In genomic region chrX:16371923-16372322, dm6 we compare ENCODE assay signal across 5 fruit fly cellular contexts.
A peak's percentile ranks its signal among the peaks of the same experiment; 100 is the strongest.
TF ChIP-seq lines count a peak whose summit lies in the region.

No protein-coding gene starts in this region.

- no peak for TF ChIP-seq CTCF in whole organism, embryonic (GFP tag; optimal IDR thresholded peaks at IDR 0.05; lab: Kevin White, UChicago)

TF ChIP-seq in whole organism, adult, 20 proteins besides CTCF, POLR2A, EP300 and RAD21:
- TF ChIP-seq kay (GFP tag; lab: Kevin White, UChicago; ENCODE audit: borderline replicate concordance) = peak; percentile 30
- TF ChIP-seq CG12768 (GFP tag; optimal IDR thresholded peaks at IDR 0.05; lab: Kevin White, UChicago) = no peak

TF ChIP-seq in whole organism, embryonic, 481 proteins besides CTCF, POLR2A, EP300 and RAD21 (continues in another document):
- TF ChIP-seq CG6254 (GFP tag; optimal IDR thresholded peaks at IDR 0.05; lab: Kevin White, UChicago) (no peak), CG7357 (GFP tag; IDR thresholded peaks at IDR 0.05; lab: Robert Waterston, UW) (no peak), CG10462 (GFP tag; optimal IDR thresholded peaks at IDR 0.05; lab: Kevin White, UChicago) (no peak), jigr1 (GFP tag; IDR thresholded peaks at IDR 0.05; lab: Robert Waterston, UW) (no peak), crc (GFP tag; optimal IDR thresholded peaks at IDR 0.05; lab: Kevin White, UChicago) (no peak), Dip2 (GFP tag; IDR thresholded peaks at IDR 0.05; lab: Robert Waterston, UW) (no peak), odd (GFP tag; optimal IDR thresholded peaks at IDR 0.05; lab: Kevin White, UChicago) (no peak), sim (GFP tag; IDR thresholded peaks at IDR 0.05; lab: Robert Waterston, UW) (no peak), CG8924 (tag; optimal IDR thresholded peaks at IDR 0.05; lab: Kevin White, UChicago) (no peak), Doc2 (GFP tag; IDR thresholded peaks at IDR 0.05; lab: Robert Waterston, UW) (no peak), usp (GFP tag; optimal IDR thresholded peaks at IDR 0.05; lab: Kevin White, UChicago) (no peak), CG4282 (GFP tag; optimal IDR thresholded peaks at IDR 0.05; lab: Kevin White, UChicago) (no peak), CG10979 (tag; optimal IDR thresholded peaks at IDR 0.05; lab: Kevin White, UChicago) (peak; percentile 10), vnd (GFP tag; IDR thresholded peaks at IDR 0.05; lab: Robert Waterston, UW; ENCODE audit: partially characterized antibody) (no peak), Asciz (GFP tag; optimal IDR thresholded peaks at IDR 0.05; lab: Kevin White, UChicago) (no peak), CG7556 (GFP tag; optimal IDR thresholded peaks at IDR 0.05; lab: Kevin White, UChicago) (no peak), lilli (GFP tag; optimal IDR thresholded peaks at IDR 0.05; lab: Kevin White, UChicago) (peak; percentile 13), kay (GFP tag; optimal IDR thresholded peaks at IDR 0.05; lab: Kevin White, UChicago) (no peak), insv (GFP tag; optimal IDR thresholded peaks at IDR 0.05; lab: Kevin White, UChicago) (no peak), CG12659 (GFP tag; optimal IDR thresholded peaks at IDR 0.05; lab: Kevin White, UChicago) (peak; percentile 18), CG2116 (GFP tag; optimal IDR thresholded peaks at IDR 0.05; lab: Kevin White, UChicago) (peak; percentile 3), jing (GFP tag; optimal IDR thresholded peaks at IDR 0.05; lab: Kevin White, UChicago) (no peak), pnt (GFP tag; optimal IDR thresholded peaks at IDR 0.05; lab: Kevin White, UChicago) (no peak)

TF ChIP-seq in whole organism, prepupa, 60 proteins besides CTCF, POLR2A, EP300 and RAD21 (continues in another document):
- TF ChIP-seq CG11902 (GFP tag; optimal IDR thresholded peaks at IDR 0.05; lab: Kevin White, UChicago) (no peak), Eip75B (GFP tag; optimal IDR thresholded peaks at IDR 0.05; lab: Kevin White, UChicago) (no peak), ss (GFP tag; optimal IDR thresholded peaks at IDR 0.05; lab: Kevin White, UChicago) (no peak), cyc (GFP tag; optimal IDR thresholded peaks at IDR 0.05; lab: Kevin White, UChicago) (peak; percentile 5), achi (GFP tag; optimal IDR thresholded peaks at IDR 0.05; lab: Kevin White, UChicago) (no peak), CG1621 (tag; optimal IDR thresholded peaks at IDR 0.05; lab: Kevin White, UChicago) (no peak), Lpt (GFP tag; optimal IDR thresholded peaks at IDR 0.05; lab: Kevin White, UChicago) (no peak), spab (GFP tag; optimal IDR thresholded peaks at IDR 0.05; lab: Kevin White, UChicago) (no peak), esn (GFP tag; optimal IDR thresholded peaks at IDR 0.05; lab: Kevin White, UChicago) (peak; percentile 29), Ets21C (GFP tag; optimal IDR thresholded peaks at IDR 0.05; lab: Kevin White, UChicago) (no peak), CG16779 (tag; optimal IDR thresholded peaks at IDR 0.05; lab: Kevin White, UChicago) (no peak), Gug (GFP tag; IDR thresholded peaks at IDR 0.05; lab: Robert Waterston, UW) (no peak), OdsH (GFP tag; optimal IDR thresholded peaks at IDR 0.05; lab: Kevin White, UChicago) (no peak), fd59A (GFP tag; optimal IDR thresholded peaks at IDR 0.05; lab: Kevin White, UChicago) (no peak), CG10631 (GFP tag; optimal IDR thresholded peaks at IDR 0.05; lab: Kevin White, UChicago) (peak; percentile 46), CG32006 (GFP tag; optimal IDR thresholded peaks at IDR 0.05; lab: Kevin White, UChicago) (no peak), CG3919 (GFP tag; optimal IDR thresholded peaks at IDR 0.05; lab: Kevin White, UChicago) (no peak), CG7368 (GFP tag; optimal IDR thresholded peaks at IDR 0.05; lab: Kevin White, UChicago) (no peak), net (GFP tag; optimal IDR thresholded peaks at IDR 0.05; lab: Kevin White, UChicago) (no peak), topi (GFP tag; optimal IDR thresholded peaks at IDR 0.05; lab: Kevin White, UChicago) (peak; percentile 53), CG34406 (GFP tag; optimal IDR thresholded peaks at IDR 0.05; lab: Kevin White, UChicago) (no peak), CG15336 (GFP tag; IDR thresholded peaks at IDR 0.05; lab: Robert Waterston, UW) (no peak), dsx (GFP tag; optimal IDR thresholded peaks at IDR 0.05; lab: Kevin White, UChicago; ENCODE audit: poor library complexity, severe bottlenecking) (no peak), CG10669 (GFP tag; optimal IDR thresholded peaks at IDR 0.05; lab: Kevin White, UChicago) (no peak)

TF ChIP-seq in whole organism, pupa, 21 proteins besides CTCF, POLR2A, EP300 and RAD21:
- TF ChIP-seq CG10348 (GFP tag; IDR thresholded peaks at IDR 0.05; lab: Robert Waterston, UW) (no peak), Ets98B (GFP tag; IDR thresholded peaks at IDR 0.05; lab: Robert Waterston, UW) (no peak), CG17806 (tag; optimal IDR thresholded peaks at IDR 0.05; lab: Kevin White, UChicago) (peak; percentile 28), Pif1B (GFP tag; optimal IDR thresholded peaks at IDR 0.05; lab: Kevin White, UChicago) (peak; percentile 14), gl (tag; optimal IDR thresholded peaks at IDR 0.05; lab: Kevin White, UChicago) (no peak), Pif1A (GFP tag; optimal IDR thresholded peaks at IDR 0.05; lab: Kevin White, UChicago) (no peak), rn (GFP tag; IDR thresholded peaks at IDR 0.05; lab: Robert Waterston, UW) (no peak), CG8301 (tag; optimal IDR thresholded peaks at IDR 0.05; lab: Kevin White, UChicago) (no peak), CG34367 (tag; optimal IDR thresholded peaks at IDR 0.05; lab: Kevin White, UChicago) (no peak), CG32121 (GFP tag; IDR thresholded peaks at IDR 0.05; lab: Robert Waterston, UW) (no peak), EcR (GFP tag; optimal IDR thresholded peaks at IDR 0.05; lab: Kevin White, UChicago) (no peak), CG4496 (GFP tag; IDR thresholded peaks at IDR 0.05; lab: Robert Waterston, UW) (no peak), D1 (tag; optimal IDR thresholded peaks at IDR 0.05; lab: Kevin White, UChicago) (peak; percentile 51)

TF ChIP-seq in whole organism, wandering third instar larva, 38 proteins besides CTCF, POLR2A, EP300 and RAD21:
- TF ChIP-seq sage (GFP tag; optimal IDR thresholded peaks at IDR 0.05; lab: Kevin White, UChicago) (peak; percentile 19), CG32264 (GFP tag; optimal IDR thresholded peaks at IDR 0.05; lab: Kevin White, UChicago) (no peak), psq (GFP tag; optimal IDR thresholded peaks at IDR 0.05; lab: Kevin White, UChicago) (no peak), OdsH (GFP tag; optimal IDR thresholded peaks at IDR 0.05; lab: Kevin White, UChicago) (peak; percentile 23), Hnf4 (GFP tag; optimal IDR thresholded peaks at IDR 0.05; lab: Kevin White, UChicago) (no peak), CrebA (GFP tag; optimal IDR thresholded peaks at IDR 0.05; lab: Kevin White, UChicago; ENCODE audit: borderline replicate concordance) (no peak), Hr78 (GFP tag; optimal IDR thresholded peaks at IDR 0.05; lab: Kevin White, UChicago) (no peak), dmrt93B (GFP tag; optimal IDR thresholded peaks at IDR 0.05; lab: Kevin White, UChicago) (no peak), N (GFP tag; optimal IDR thresholded peaks at IDR 0.05; lab: Kevin White, UChicago) (no peak), fru (GFP tag; optimal IDR thresholded peaks at IDR 0.05; lab: Kevin White, UChicago) (peak; percentile 13)
